Worm (Caenorhabditis elegans): ENCODE results near the gene srw-108.

Gene srw-108

DNA sequence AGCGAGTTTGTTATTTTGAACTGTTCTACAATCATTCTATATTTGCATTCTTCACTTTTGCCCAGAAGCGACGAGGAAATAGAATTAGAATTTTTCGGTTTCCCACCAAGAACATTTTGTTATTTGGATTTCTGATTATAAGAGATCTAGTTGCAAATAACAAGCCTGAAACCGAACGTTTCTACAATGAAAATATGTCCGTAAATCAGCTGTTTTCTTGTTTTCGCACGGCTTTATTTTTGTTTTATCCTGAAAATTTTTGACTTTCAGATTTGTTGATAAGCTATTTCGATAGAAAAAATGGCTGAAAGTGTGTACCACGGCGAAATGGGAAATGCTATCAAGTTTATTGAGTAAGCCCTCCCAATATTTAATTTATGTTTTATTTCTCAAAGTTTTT, at the start of gene srw-108:
TSS of gene srw-108 (plus strand) at position 301 of the 400 bp plus-strand sequence.
- TF ChIP-seq sem-4 (tag; optimal IDR thresholded peaks at IDR 0.05) (no peak), mdl-1 (tag; optimal IDR thresholded peaks at IDR 0.05) (no peak), zag-1 (tag; optimal IDR thresholded peaks at IDR 0.05) (no peak), mab-5 (tag; optimal IDR thresholded peaks at IDR 0.05) (no peak), gmeb-1 (tag; optimal IDR thresholded peaks at IDR 0.05) (no peak), unc-62 (GFP tag; optimal IDR thresholded peaks at IDR 0.05) (no peak), ztf-11 (tag; optimal IDR thresholded peaks at IDR 0.05) (no peak), nhr-12 (tag; optimal IDR thresholded peaks at IDR 0.05) (no peak), ztf-1 (GFP tag; conservative IDR thresholded peaks at IDR 0.05) (no peak), nhr-237 (tag; optimal IDR thresholded peaks at IDR 0.05) (no peak), nhr-6 (tag; optimal IDR thresholded peaks at IDR 0.05) (no peak), ama-1 (optimal IDR thresholded peaks at IDR 0.05) (no peak), nhr-11 (tag; optimal IDR thresholded peaks at IDR 0.05) (no peak), egl-27 (tag; optimal IDR thresholded peaks at IDR 0.05) (no peak), R02D3.7 (tag; optimal IDR thresholded peaks at IDR 0.05) (no peak), nhr-25 (tag; optimal IDR thresholded peaks at IDR 0.05) (no peak), alr-1 (tag; optimal IDR thresholded peaks at IDR 0.05) (no peak)

DNA sequence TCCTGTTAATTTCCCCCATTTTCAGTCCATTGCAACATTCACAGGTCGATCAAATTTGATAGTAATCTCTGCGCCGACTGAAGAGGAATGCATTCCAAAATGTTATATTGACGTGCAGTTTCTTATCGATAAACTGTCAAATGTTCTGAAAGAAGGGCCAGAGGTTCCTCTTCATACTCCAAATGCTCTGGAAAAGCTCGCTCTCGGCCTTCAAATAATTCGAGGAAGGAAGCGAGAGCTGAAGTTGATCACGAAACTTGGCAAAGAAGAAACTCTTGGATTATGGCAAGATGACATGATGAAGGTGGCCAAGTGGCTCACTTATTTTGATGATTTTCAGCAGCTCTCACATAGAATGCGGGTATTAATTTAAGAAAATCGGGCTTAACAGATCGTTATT, 48.7 kb upstream of the srw-108 start:
- no peak for TF ChIP-seq blmp-1 (tag; optimal IDR thresholded peaks at IDR 0.05; ENCODE audit: insufficient read depth)

DNA sequence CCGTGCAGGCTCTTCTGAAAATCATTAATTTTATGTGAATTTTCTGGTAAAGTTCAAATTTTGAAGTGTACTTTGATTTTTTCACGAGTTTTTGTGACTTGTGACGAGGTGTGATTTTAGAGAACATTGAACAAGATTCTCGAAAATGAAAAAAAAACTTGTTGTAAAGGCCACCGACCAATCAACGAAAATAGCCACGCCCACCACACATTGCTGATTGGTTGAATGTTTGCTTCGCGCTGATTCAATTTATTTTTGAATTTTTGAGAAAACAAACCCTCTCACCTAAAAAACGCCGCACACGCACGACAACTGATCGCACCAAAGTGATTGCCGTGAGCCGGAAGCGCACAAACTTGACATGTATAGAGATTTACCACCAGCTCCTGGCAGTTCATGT, 44.8 kb upstream of the srw-108 start:
- no peak for TF ChIP-seq nhr-11 (tag; optimal IDR thresholded peaks at IDR 0.05)
- no peak for TF ChIP-seq Y55F3AM.14 (GFP tag; optimal IDR thresholded peaks at IDR 0.05)
- no peak for TF ChIP-seq F13H6.1 (tag; optimal IDR thresholded peaks at IDR 0.05)
- no peak for TF ChIP-seq C34F6.9 (tag; optimal IDR thresholded peaks at IDR 0.05)
- no peak for TF ChIP-seq elt-1 (tag; optimal IDR thresholded peaks at IDR 0.05)
- no peak for TF ChIP-seq nhr-77 (tag; optimal IDR thresholded peaks at IDR 0.05)
- no peak for TF ChIP-seq peb-1 (tag; optimal IDR thresholded peaks at IDR 0.05)
- TF ChIP-seq zag-1 (tag; optimal IDR thresholded peaks at IDR 0.05): no peak
- TF ChIP-seq snpc-4 (tag; optimal IDR thresholded peaks at IDR 0.05): no peak
- TF ChIP-seq unc-39 (tag; optimal IDR thresholded peaks at IDR 0.05): no peak
- no peak for TF ChIP-seq lsy-2 (tag; optimal IDR thresholded peaks at IDR 0.05)
- TF ChIP-seq sma-3 (GFP tag; optimal IDR thresholded peaks at IDR 0.05): no peak
- TF ChIP-seq lin-11 (tag; optimal IDR thresholded peaks at IDR 0.05): no peak
- TF ChIP-seq ZK546.5 (tag; optimal IDR thresholded peaks at IDR 0.05): no peak
- TF ChIP-seq mab-5 (tag; optimal IDR thresholded peaks at IDR 0.05): no peak

DNA sequence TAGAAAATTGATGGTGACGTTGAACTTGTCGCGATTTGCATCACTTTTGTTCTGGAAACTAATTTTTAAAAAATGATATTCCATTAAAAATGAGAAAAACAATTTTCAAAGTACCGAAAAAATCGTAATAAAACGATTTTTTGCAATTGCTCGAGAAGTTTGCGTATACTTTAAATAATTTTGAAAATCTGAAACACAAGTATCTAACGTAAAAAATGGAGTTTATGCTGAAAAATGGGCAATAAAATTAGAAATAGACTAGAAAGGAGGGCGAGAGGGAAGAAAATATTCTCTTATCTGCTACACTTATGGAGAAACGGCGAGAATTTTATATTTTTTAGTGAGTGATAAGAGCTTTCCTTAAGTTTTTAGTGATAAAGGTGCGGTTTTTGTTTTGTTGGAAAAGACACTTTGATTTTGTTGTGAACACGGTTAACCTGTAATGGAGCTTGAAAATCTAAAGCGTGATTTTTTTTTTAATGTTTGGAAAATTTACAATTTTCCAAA, 44.4 kb upstream of the srw-108 start, which contains the start of gene nhr-130:
TSS of gene nhr-130 (minus strand) at position 51 of the 507 bp plus-strand sequence.
- TF ChIP-seq nhr-237 (tag; optimal IDR thresholded peaks at IDR 0.05): no peak
- no peak for TF ChIP-seq nhr-6 (tag; optimal IDR thresholded peaks at IDR 0.05)
- peak; percentile 62 for TF ChIP-seq fos-1 (tag; optimal IDR thresholded peaks at IDR 0.05)
- no peak for TF ChIP-seq mab-5 (tag; optimal IDR thresholded peaks at IDR 0.05)
- TF ChIP-seq sma-9 (GFP tag; optimal IDR thresholded peaks at IDR 0.05): peak; percentile 35
- TF ChIP-seq sma-9 (tag; optimal IDR thresholded peaks at IDR 0.05): no peak
- TF ChIP-seq ceh-82 (tag; optimal IDR thresholded peaks at IDR 0.05): no peak
- no peak for TF ChIP-seq nhr-23 (tag; optimal IDR thresholded peaks at IDR 0.05)
- TF ChIP-seq nhr-129 (tag; optimal IDR thresholded peaks at IDR 0.05): no peak
- TF ChIP-seq gmeb-1 (tag; optimal IDR thresholded peaks at IDR 0.05): peak; percentile 23

DNA sequence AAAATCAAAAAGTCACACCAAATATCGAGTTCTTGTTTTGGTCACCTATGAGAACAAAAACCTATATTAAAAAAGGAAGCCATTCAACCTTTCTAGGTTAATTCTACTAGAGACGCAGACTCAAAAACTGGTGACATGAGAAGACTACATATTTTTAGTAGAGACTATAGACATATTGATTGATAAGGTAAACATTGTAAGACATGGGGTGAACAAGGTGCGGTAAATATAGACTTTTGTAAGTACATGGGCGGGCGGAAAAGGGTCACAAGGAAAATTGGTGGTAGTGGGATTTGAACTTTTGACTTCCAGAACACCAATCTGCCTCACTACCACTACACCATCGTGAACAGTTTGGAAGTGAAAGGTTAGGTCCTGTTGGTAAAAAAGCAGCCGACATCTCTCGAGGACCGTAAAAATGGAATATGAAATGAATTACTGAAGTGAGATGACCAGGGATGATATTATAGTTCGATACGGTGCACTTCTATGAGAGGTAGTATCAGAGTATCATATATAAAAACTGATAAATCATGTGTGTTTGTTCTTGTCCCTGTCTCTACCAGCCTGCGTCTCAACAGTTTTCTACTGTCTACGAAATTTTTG, 43.3 kb upstream of the srw-108 start, which contains the start of gene nhr-212:
TSS of gene nhr-212 (plus strand) at position 573 of the 606 bp plus-strand sequence.
- no peak for TF ChIP-seq ceh-82 (tag; optimal IDR thresholded peaks at IDR 0.05)
- TF ChIP-seq F13H6.1 (tag; optimal IDR thresholded peaks at IDR 0.05): peak; percentile 20
- no peak for TF ChIP-seq gmeb-1 (tag; optimal IDR thresholded peaks at IDR 0.05)
- no peak for TF ChIP-seq nhr-129 (tag; optimal IDR thresholded peaks at IDR 0.05)
- TF ChIP-seq nhr-23 (tag; optimal IDR thresholded peaks at IDR 0.05): no peak
- peak; percentile 29 for TF ChIP-seq sma-3 (GFP tag; optimal IDR thresholded peaks at IDR 0.05)
- TF ChIP-seq lsy-2 (tag; optimal IDR thresholded peaks at IDR 0.05): no peak
- peak; percentile 60 for TF ChIP-seq sma-9 (GFP tag; optimal IDR thresholded peaks at IDR 0.05)
- no peak for TF ChIP-seq sma-9 (tag; optimal IDR thresholded peaks at IDR 0.05)
- TF ChIP-seq nhr-21 (tag; optimal IDR thresholded peaks at IDR 0.05): no peak
